Worm (Caenorhabditis elegans): Measurements from ENCODE around the gene nhr-187.

nhr-187 gene

DNA sequence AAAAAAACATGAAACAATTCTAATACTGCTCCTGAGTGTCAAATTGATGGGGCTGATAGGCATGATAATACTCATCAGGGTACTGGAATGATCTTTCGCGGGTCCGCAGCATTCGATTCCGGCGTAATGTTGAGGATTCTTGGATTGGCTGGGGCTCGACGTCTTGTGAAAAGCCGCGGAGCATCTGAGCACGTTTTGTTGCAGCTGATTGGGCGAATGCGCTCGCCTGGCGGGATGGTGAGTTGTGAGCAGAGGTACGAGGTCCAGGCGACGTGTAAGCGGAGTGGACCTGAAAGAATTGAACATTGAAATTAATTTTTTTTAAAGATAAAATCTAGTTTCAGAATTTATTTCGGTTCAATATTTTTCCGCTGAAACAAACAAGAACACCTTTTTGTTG, 48.7 kb downstream of the nhr-187 start:
- no peak for TF ChIP-seq lin-13 (GFP tag; optimal IDR thresholded peaks at IDR 0.05)
- TF ChIP-seq sma-3 (GFP tag; optimal IDR thresholded peaks at IDR 0.05): no peak

DNA sequence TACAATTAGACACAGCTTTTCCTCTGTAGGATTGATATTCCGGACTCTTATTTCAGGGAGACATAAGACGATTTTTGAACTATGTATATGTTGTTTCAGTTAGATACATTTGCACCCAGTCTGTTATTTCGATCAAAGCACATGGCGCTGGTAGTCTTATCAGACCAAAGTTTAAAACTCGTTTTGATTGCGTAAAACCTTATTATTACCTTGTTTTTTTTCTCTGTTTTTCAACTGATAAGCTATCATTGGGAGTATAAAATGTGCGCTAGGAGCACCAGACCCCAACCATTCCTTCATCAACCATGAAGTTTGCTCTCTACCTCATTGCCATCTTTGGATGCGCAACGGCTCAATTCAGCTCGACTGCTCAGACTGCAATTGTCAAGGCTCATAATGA, 50.5 kb downstream of the nhr-187 start, which contains the start of gene scl-12:
Gene scl-12 (plus strand): TSS at position 301 of the 400 bp plus-strand sequence.
- no peak for TF ChIP-seq nhr-11 (tag; optimal IDR thresholded peaks at IDR 0.05)
- no peak for TF ChIP-seq sma-9 (GFP tag; optimal IDR thresholded peaks at IDR 0.05)
- no peak for TF ChIP-seq sma-9 (tag; optimal IDR thresholded peaks at IDR 0.05)
- no peak for TF ChIP-seq nhr-77 (tag; optimal IDR thresholded peaks at IDR 0.05)
- TF ChIP-seq nhr-12 (tag; optimal IDR thresholded peaks at IDR 0.05): no peak

DNA sequence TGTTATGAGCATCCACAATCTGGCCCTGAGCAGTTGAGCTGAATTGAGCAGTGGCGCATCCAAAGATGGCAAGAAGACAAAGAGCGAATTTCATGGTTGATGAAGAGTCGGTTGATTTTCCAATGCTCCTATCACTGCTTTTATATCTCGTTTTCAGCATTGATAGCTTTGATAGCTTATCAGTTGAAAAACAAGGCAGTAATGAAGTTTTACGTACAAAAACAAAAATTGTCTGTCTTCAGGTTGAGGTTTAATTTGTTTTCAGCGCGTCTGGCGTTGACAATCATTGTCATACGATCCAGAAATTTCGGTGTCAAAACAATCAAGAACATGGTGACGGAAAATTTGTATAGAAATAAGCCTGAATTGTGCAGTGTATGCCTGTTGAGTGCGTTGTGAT, 51.2 kb downstream of the nhr-187 start, which contains the start of gene scl-13:
Gene scl-13 (minus strand): TSS at position 101 of the 400 bp plus-strand sequence.
- TF ChIP-seq nhr-6 (tag; optimal IDR thresholded peaks at IDR 0.05): no peak
- TF ChIP-seq skn-1 (tag; optimal IDR thresholded peaks at IDR 0.05): no peak
- no peak for TF ChIP-seq egl-27 (tag; optimal IDR thresholded peaks at IDR 0.05)
- TF ChIP-seq ztf-4 (tag; optimal IDR thresholded peaks at IDR 0.05): no peak
- TF ChIP-seq sma-3 (GFP tag; optimal IDR thresholded peaks at IDR 0.05): no peak
- TF ChIP-seq mdl-1 (tag; optimal IDR thresholded peaks at IDR 0.05): no peak
- no peak for TF ChIP-seq aly-2 (tag; optimal IDR thresholded peaks at IDR 0.05)
- TF ChIP-seq zag-1 (tag; optimal IDR thresholded peaks at IDR 0.05): no peak
- TF ChIP-seq crh-2 (tag; optimal IDR thresholded peaks at IDR 0.05): no peak

Measured in whole organism, L2 larva.